Worm (Caenorhabditis elegans): Measurements from ENCODE around the gene glb-2.

Gene glb-2

DNA sequence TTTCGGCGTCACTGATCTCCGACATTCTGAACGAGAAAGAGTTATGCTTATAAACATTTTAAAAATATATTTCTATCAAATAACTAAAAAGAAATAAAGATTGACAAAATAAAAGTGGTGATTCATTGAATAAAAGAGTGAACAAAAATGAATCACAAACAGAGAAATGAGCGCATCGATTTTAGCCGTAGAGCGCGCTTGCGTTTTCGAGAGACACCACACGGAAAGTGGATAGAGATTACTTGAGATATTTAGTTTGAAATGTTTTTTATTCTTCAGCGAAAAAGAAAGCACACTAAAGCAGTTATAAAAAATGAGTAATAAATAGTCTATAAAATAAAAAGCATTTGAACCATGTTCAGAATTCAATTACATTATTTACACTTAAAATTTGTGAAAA is 32.8 kb downstream of the glb-2 start, which contains the start of gene cap-1:
TSS of gene cap-1 (minus strand) at position 26 of the 400 bp plus-strand sequence.
- peak; percentile 89 for TF ChIP-seq mep-1 (tag; optimal IDR thresholded peaks at IDR 0.05)
- TF ChIP-seq alr-1 (tag; optimal IDR thresholded peaks at IDR 0.05; ENCODE audit: borderline replicate concordance), result no peak
- TF ChIP-seq sptf-1 (tag; optimal IDR thresholded peaks at IDR 0.05), result no peak
- TF ChIP-seq elt-2 (tag; optimal IDR thresholded peaks at IDR 0.05), result peak; percentile 13
- peak; percentile 85 for TF ChIP-seq unc-130 (tag; optimal IDR thresholded peaks at IDR 0.05)
- no peak for TF ChIP-seq C34B4.2 (tag; optimal IDR thresholded peaks at IDR 0.05)
- TF ChIP-seq nhr-85 (tag), result peak; percentile 53
- peak; percentile 20 for TF ChIP-seq jun-1 (tag; optimal IDR thresholded peaks at IDR 0.05)
- TF ChIP-seq nhr-237 (tag; optimal IDR thresholded peaks at IDR 0.05), result peak; percentile 13
- TF ChIP-seq isw-1 (GFP tag; IDR thresholded peaks at IDR 0.05), result peak; percentile 32
- TF ChIP-seq mdl-1 (tag; optimal IDR thresholded peaks at IDR 0.05), result peak in 1 of 2 experiments; percentile 40
- no peak for TF ChIP-seq lin-39 (tag; optimal IDR thresholded peaks at IDR 0.05)
- TF ChIP-seq snu-23 (GFP tag; optimal IDR thresholded peaks at IDR 0.05), result peak; percentile 80
- peak; percentile 25 for TF ChIP-seq unc-86 (tag; optimal IDR thresholded peaks at IDR 0.05)
- TF ChIP-seq fkh-8 (tag; optimal IDR thresholded peaks at IDR 0.05), result peak; percentile 68
- 0 out of 2 replicates have a peak, but pooled peaks have one; percentile 13 for TF ChIP-seq nhr-19 (GFP tag; conservative IDR thresholded peaks at IDR 0.05)
- TF ChIP-seq fos-1 (tag; optimal IDR thresholded peaks at IDR 0.05), result peak; percentile 58
- TF ChIP-seq nhr-90 (tag; optimal IDR thresholded peaks at IDR 0.05; ENCODE audit: poor library complexity), result peak; percentile 31
- peak; percentile 83 for TF ChIP-seq blmp-1 (tag; optimal IDR thresholded peaks at IDR 0.05)
- TF ChIP-seq unc-62 (GFP tag; optimal IDR thresholded peaks at IDR 0.05), result no peak
- TF ChIP-seq nhr-77 (tag; optimal IDR thresholded peaks at IDR 0.05), result peak; percentile 49
- peak; percentile 77 for TF ChIP-seq rnt-1 (tag; optimal IDR thresholded peaks at IDR 0.05)
- TF ChIP-seq elt-3 (tag; optimal IDR thresholded peaks at IDR 0.05), result peak in 2 of 6 experiments; percentile 5 to 82
- TF ChIP-seq vab-15 (tag; optimal IDR thresholded peaks at IDR 0.05), result peak; percentile 35
- no peak for TF ChIP-seq nhr-11 (tag; optimal IDR thresholded peaks at IDR 0.05)
- TF ChIP-seq xbp-1 (tag; optimal IDR thresholded peaks at IDR 0.05), result peak; percentile 64
- TF ChIP-seq nhr-84 (tag; optimal IDR thresholded peaks at IDR 0.05), result no peak
- TF ChIP-seq irx-1 (tag; optimal IDR thresholded peaks at IDR 0.05), result peak; percentile 11
- peak; percentile 61 for TF ChIP-seq swsn-7 (tag; optimal IDR thresholded peaks at IDR 0.05)
- TF ChIP-seq dpl-1 (GFP tag; optimal IDR thresholded peaks at IDR 0.05), result peak; percentile 51 to 69 (median 57)
- TF ChIP-seq mef-2 (tag; optimal IDR thresholded peaks at IDR 0.05), result peak; percentile 2
- TF ChIP-seq dsc-1 (tag; optimal IDR thresholded peaks at IDR 0.05), result peak; percentile 39
- peak; percentile 67 to 73 for TF ChIP-seq efl-1 (optimal IDR thresholded peaks at IDR 0.05)
- TF ChIP-seq efl-1 (GFP tag; optimal IDR thresholded peaks at IDR 0.05 in 1 of 2), result peak; percentile 63 to 89
- TF ChIP-seq nhr-20 (tag; optimal IDR thresholded peaks at IDR 0.05), result peak; percentile 62
- TF ChIP-seq nhr-47 (tag; optimal IDR thresholded peaks at IDR 0.05), result peak; percentile 62
- peak; percentile 54 to 78 for TF ChIP-seq lin-35 (GFP tag; optimal IDR thresholded peaks at IDR 0.05)
- no peak for TF ChIP-seq lin-13 (GFP tag; optimal IDR thresholded peaks at IDR 0.05)
- peak; percentile 53 for TF ChIP-seq tbx-2 (tag; optimal IDR thresholded peaks at IDR 0.05)
- no peak for TF ChIP-seq ztf-11 (tag; optimal IDR thresholded peaks at IDR 0.05)
- peak; percentile 47 for TF ChIP-seq egl-13 (tag; optimal IDR thresholded peaks at IDR 0.05)
- peak; percentile 46 for TF ChIP-seq snpc-4 (tag; optimal IDR thresholded peaks at IDR 0.05)
- TF ChIP-seq fkh-10 (GFP tag; optimal IDR thresholded peaks at IDR 0.05), result peak; percentile 39
- no peak for TF ChIP-seq zip-4 (GFP tag; optimal IDR thresholded peaks at IDR 0.05)
- peak; percentile 78 for TF ChIP-seq nhr-71 (tag; optimal IDR thresholded peaks at IDR 0.05)
- no peak for TF ChIP-seq mab-9 (GFP tag; IDR thresholded peaks at IDR 0.05)
- TF ChIP-seq ceh-82 (tag; optimal IDR thresholded peaks at IDR 0.05), result peak; percentile 36 to 85 (median 67)
- TF ChIP-seq C16A3.4 (tag; optimal IDR thresholded peaks at IDR 0.05), result peak; percentile 82
- peak; percentile 69 for TF ChIP-seq lir-3 (tag; optimal IDR thresholded peaks at IDR 0.05; ENCODE audit: poor library complexity)
- no peak for TF ChIP-seq hlh-17 (GFP tag; optimal IDR thresholded peaks at IDR 0.05; ENCODE audit: borderline replicate concordance)
- TF ChIP-seq egl-27 (tag; optimal IDR thresholded peaks at IDR 0.05), result no peak
- TF ChIP-seq lin-14 (GFP tag; optimal IDR thresholded peaks at IDR 0.05), result peak; percentile 87
- TF ChIP-seq skn-1 (tag; optimal IDR thresholded peaks at IDR 0.05), result peak; percentile 66
